Worm (Caenorhabditis elegans) whole organism, mixed stage, embryonic: ENCODE data around the gene egl-44.

Source experiments
- ces-1 ChIP-seq: fragments of 150-350 bp; optimal IDR thresholded peaks from 2 replicates; lab custom pipeline; 2014; ENCODE audit warnings: missing biosample characterization, missing genetic modification reagents, missing genetic modification characterization
- drap-1 ChIP-seq: fragments of 200-800 bp; sonication (Bioruptor generic); optimal IDR thresholded peaks from 3 replicates; lab custom pipeline; 2018; ENCODE audit warnings: mild to moderate bottlenecking, missing genetic modification characterization, missing compliant biosample characterization
- flh-1 ChIP-seq: fragments of 200-800 bp; sonication (Bioruptor generic); optimal IDR thresholded peaks from 2 replicates; lab custom pipeline; 2018; ENCODE audit warnings: mild to moderate bottlenecking, missing genetic modification characterization, moderate library complexity, missing compliant biosample characterization
- mep-1 ChIP-seq: fragments of 150-350 bp; optimal IDR thresholded peaks from 2 replicates; lab custom pipeline; 2017; ENCODE audit warnings: missing biosample characterization, missing genetic modification reagents, missing genetic modification characterization, inconsistent platforms
- nhr-12 ChIP-seq: fragments of 150-350 bp; optimal IDR thresholded peaks from 2 replicates; lab custom pipeline; 2014; ENCODE audit warnings: missing biosample characterization, missing genetic modification characterization
- nhr-76 ChIP-seq: sonication (generic microtip); optimal IDR thresholded peaks from 2 replicates; lab custom pipeline; 2017; ENCODE audit warnings: missing biosample characterization, missing genetic modification characterization

- no peak for TF ChIP-seq flh-1 (GFP tag; lab: Kevin White, UChicago)
- no peak for TF ChIP-seq nhr-76
- TF ChIP-seq ces-1, result no peak
- no peak for TF ChIP-seq mep-1
- TF ChIP-seq drap-1, result no peak
- no peak for TF ChIP-seq nhr-12 (tag; lab: Kevin White, UChicago)
Observed at ce11 chrII:5969303-5969702, 40.7 kb downstream of the egl-44 start, which contains the start of gene B0034.4.
